Worm (Caenorhabditis elegans) whole organism, late embryonic: ENCODE measurements around the gene txt-19.

Experiments used
- C08G9.2 ChIP-seq: sonication (generic microtip); optimal IDR thresholded peaks from 2 replicates; lab custom pipeline; 2016; ENCODE audit warnings: mild to moderate bottlenecking, missing genetic modification characterization, moderate library complexity, missing compliant biosample characterization
- C38D4.7 ChIP-seq: fragments of 200-800 bp; sonication (Bioruptor generic); optimal IDR thresholded peaks from 2 replicates; lab custom pipeline; 2018; ENCODE audit warnings: mild to moderate bottlenecking, missing genetic modification characterization, moderate library complexity, missing compliant biosample characterization
- ama-1 ChIP-seq: fragments of 150-350 bp; optimal IDR thresholded peaks from 2 replicates; lab custom pipeline; 2014
- ceh-24 ChIP-seq: sonication (generic microtip); optimal IDR thresholded peaks from 2 replicates; lab custom pipeline; 2016; ENCODE audit warnings: mild to moderate bottlenecking, missing genetic modification characterization, missing compliant biosample characterization
- ceh-31 ChIP-seq: sonication (generic microtip); optimal IDR thresholded peaks from 2 replicates; lab custom pipeline; 2016; ENCODE audit warnings: missing genetic modification characterization, missing compliant biosample characterization
- ceh-34 ChIP-seq: sonication (generic microtip); optimal IDR thresholded peaks from 2 replicates; lab custom pipeline; 2016; ENCODE audit warnings: mild to moderate bottlenecking, missing genetic modification characterization, missing compliant biosample characterization
- dve-1 ChIP-seq: sonication (generic microtip); optimal IDR thresholded peaks from 2 replicates; lab custom pipeline; 2017; ENCODE audit warnings: antibody characterized with exemption, mild to moderate bottlenecking, missing genetic modification characterization, missing compliant biosample characterization
- nfya-1 ChIP-seq: sonication (generic microtip); optimal IDR thresholded peaks from 2 replicates; lab custom pipeline; 2017; ENCODE audit warnings: missing genetic modification characterization, mild to moderate bottlenecking, missing compliant biosample characterization, antibody characterized with exemption, moderate library complexity
- nhr-232 ChIP-seq: sonication (generic microtip); optimal IDR thresholded peaks from 2 replicates; lab custom pipeline; 2016; ENCODE audit warnings: missing genetic modification characterization, missing compliant biosample characterization
- syd-9 ChIP-seq: sonication (generic microtip); optimal IDR thresholded peaks from 2 replicates; lab custom pipeline; 2016; ENCODE audit warnings: mild to moderate bottlenecking, missing genetic modification characterization, moderate library complexity, missing compliant biosample characterization

ce11 chrIV:12865884-12866283, 20.2 kb downstream of the txt-19 start, which contains the start of gene clec-186:
- TF ChIP-seq C08G9.2 (tag; lab: Kevin White, UChicago), result no peak
- no peak for TF ChIP-seq ama-1 (lab: Kevin White, UChicago)
- no peak for TF ChIP-seq ceh-31 (tag; lab: Kevin White, UChicago)
- TF ChIP-seq C38D4.7 (GFP tag; lab: Kevin White, UChicago), result no peak
- no peak for TF ChIP-seq dve-1 (tag; lab: Kevin White, UChicago)
- TF ChIP-seq syd-9 (tag; lab: Kevin White, UChicago), result no peak
- TF ChIP-seq ceh-24, result no peak
- TF ChIP-seq nfya-1 (tag; lab: Kevin White, UChicago), result no peak
- TF ChIP-seq nhr-232 (tag; lab: Kevin White, UChicago), result no peak
- no peak for TF ChIP-seq ceh-34 (tag; lab: Kevin White, UChicago)
